Fruit fly (Drosophila melanogaster): Measurements from ENCODE around the gene Osi8.

The Osi8 gene

dm6 chr3R:6254875-6255274 is at the start of gene Osi8:
Gene Osi8 (plus strand): TSS chr3R:6255175.
- TF ChIP-seq insv (optimal IDR thresholded peaks at IDR 0.05) (no peak), h (optimal IDR thresholded peaks at IDR 0.05) (no peak), Myc (optimal IDR thresholded peaks at IDR 0.05) (no peak), ttk (optimal IDR thresholded peaks at IDR 0.05) (no peak), Sin3A (optimal IDR thresholded peaks at IDR 0.05) (no peak), psq (optimal IDR thresholded peaks at IDR 0.05) (no peak)

- TF ChIP-seq ttk (optimal IDR thresholded peaks at IDR 0.05): no peak
- TF ChIP-seq h (optimal IDR thresholded peaks at IDR 0.05): no peak
- no peak for TF ChIP-seq psq (optimal IDR thresholded peaks at IDR 0.05)
- no peak for TF ChIP-seq insv (optimal IDR thresholded peaks at IDR 0.05)
- TF ChIP-seq Sin3A (optimal IDR thresholded peaks at IDR 0.05): no peak
- no peak for TF ChIP-seq Myc (optimal IDR thresholded peaks at IDR 0.05)
These were observed 45.9 kb upstream of the Osi8 start, which contains the start of gene Osi2 for dm6 chr3R:6209073-6209472. Gene Osi2 (plus strand): TSS chr3R:6209373.

dm6 chr3R:6210266-6211040 is 44.5 kb upstream of the Osi8 start:
- TF ChIP-seq psq (optimal IDR thresholded peaks at IDR 0.05): no peak
- TF ChIP-seq insv (optimal IDR thresholded peaks at IDR 0.05): no peak
- no peak for TF ChIP-seq h (optimal IDR thresholded peaks at IDR 0.05)
- no peak for TF ChIP-seq Sin3A (optimal IDR thresholded peaks at IDR 0.05)
- no peak for TF ChIP-seq Myc (optimal IDR thresholded peaks at IDR 0.05)
- TF ChIP-seq ttk (optimal IDR thresholded peaks at IDR 0.05): no peak

- TF ChIP-seq Sin3A (optimal IDR thresholded peaks at IDR 0.05) (no peak), psq (optimal IDR thresholded peaks at IDR 0.05) (no peak), insv (optimal IDR thresholded peaks at IDR 0.05) (no peak), h (optimal IDR thresholded peaks at IDR 0.05) (no peak), Myc (optimal IDR thresholded peaks at IDR 0.05) (no peak), ttk (optimal IDR thresholded peaks at IDR 0.05) (no peak)
These were observed 44.0 kb upstream of the Osi8 start for dm6 chr3R:6211041-6211377.

- no peak for TF ChIP-seq ttk (optimal IDR thresholded peaks at IDR 0.05)
- TF ChIP-seq psq (optimal IDR thresholded peaks at IDR 0.05): no peak
- TF ChIP-seq insv (optimal IDR thresholded peaks at IDR 0.05): no peak
- TF ChIP-seq h (optimal IDR thresholded peaks at IDR 0.05): no peak
These were observed 40.7 kb upstream of the Osi8 start for dm6 chr3R:6214227-6214626.

- no peak for TF ChIP-seq Sin3A (optimal IDR thresholded peaks at IDR 0.05)
- no peak for TF ChIP-seq insv (optimal IDR thresholded peaks at IDR 0.05)
- TF ChIP-seq h (optimal IDR thresholded peaks at IDR 0.05): no peak
These were observed 39.7 kb upstream of the Osi8 start, which contains the start of gene Osi3 for dm6 chr3R:6215053-6215882. Gene Osi3 (plus strand): TSS chr3R:6215832.

- TF ChIP-seq h (optimal IDR thresholded peaks at IDR 0.05) (no peak), Sin3A (optimal IDR thresholded peaks at IDR 0.05) (no peak), psq (optimal IDR thresholded peaks at IDR 0.05) (no peak), ttk (optimal IDR thresholded peaks at IDR 0.05) (no peak), insv (optimal IDR thresholded peaks at IDR 0.05) (no peak), Myc (optimal IDR thresholded peaks at IDR 0.05) (no peak)
These were observed 33.3 kb upstream of the Osi8 start, which contains the start of gene Osi4 for dm6 chr3R:6221681-6222080. Gene Osi4 (minus strand): TSS chr3R:6221781.

- TF ChIP-seq psq (optimal IDR thresholded peaks at IDR 0.05) (no peak), h (optimal IDR thresholded peaks at IDR 0.05) (no peak), ttk (optimal IDR thresholded peaks at IDR 0.05) (no peak), insv (optimal IDR thresholded peaks at IDR 0.05) (no peak)
These were observed 32.9 kb upstream of the Osi8 start for dm6 chr3R:6222119-6222518.

- no peak for TF ChIP-seq Sin3A (optimal IDR thresholded peaks at IDR 0.05)
- TF ChIP-seq ttk (optimal IDR thresholded peaks at IDR 0.05): no peak
- TF ChIP-seq Myc (optimal IDR thresholded peaks at IDR 0.05): no peak
- TF ChIP-seq h (optimal IDR thresholded peaks at IDR 0.05): no peak
- no peak for TF ChIP-seq insv (optimal IDR thresholded peaks at IDR 0.05)
- TF ChIP-seq psq (optimal IDR thresholded peaks at IDR 0.05): no peak
These were observed 28.8 kb upstream of the Osi8 start for dm6 chr3R:6226156-6226555.

dm6 chr3R:6226997-6227562 is 27.9 kb upstream of the Osi8 start, which contains the start of gene Osi5:
Gene Osi5 (plus strand): TSS chr3R:6227512.
- TF ChIP-seq insv (optimal IDR thresholded peaks at IDR 0.05) (no peak), ttk (optimal IDR thresholded peaks at IDR 0.05) (no peak), h (optimal IDR thresholded peaks at IDR 0.05) (no peak), Myc (optimal IDR thresholded peaks at IDR 0.05) (no peak), Sin3A (optimal IDR thresholded peaks at IDR 0.05) (no peak), psq (optimal IDR thresholded peaks at IDR 0.05) (no peak)

- TF ChIP-seq h (optimal IDR thresholded peaks at IDR 0.05) (no peak), psq (optimal IDR thresholded peaks at IDR 0.05) (no peak), Myc (optimal IDR thresholded peaks at IDR 0.05) (no peak), ttk (optimal IDR thresholded peaks at IDR 0.05) (no peak), insv (optimal IDR thresholded peaks at IDR 0.05) (no peak), Sin3A (optimal IDR thresholded peaks at IDR 0.05) (no peak)
These were observed 25.7 kb upstream of the Osi8 start for dm6 chr3R:6229055-6229841.

All from Kc167 (cell line).